Worm (Caenorhabditis elegans) whole organism, L4 larva: ENCODE data around the gene Y48A5A.3.

Experiments used
- D1046.2 ChIP-seq: fragments of 200-800 bp; sonication (Bioruptor generic); IDR thresholded peaks from 2 replicates; pipeline ENCODE4 v1.3.6; 2022; ENCODE audit warnings: missing genetic modification characterization, missing compliant biosample characterization
- F10B5.3 ChIP-seq: sonication (generic microtip); optimal IDR thresholded peaks from 2 replicates; lab custom pipeline; 2016; ENCODE audit warnings: mild to moderate bottlenecking, missing genetic modification characterization, missing compliant biosample characterization
- F26F4.8 ChIP-seq: fragments of 200-800 bp; sonication (Bioruptor generic); conservative IDR thresholded peaks from 2 replicates; pipeline ENCODE4 v1.3.6; 2022; ENCODE audit warnings: missing genetic modification characterization, missing compliant biosample characterization
- F49E8.2 ChIP-seq: sonication (generic microtip); optimal IDR thresholded peaks from 2 replicates; lab custom pipeline; 2016; ENCODE audit warnings: missing compliant biosample characterization, mild to moderate bottlenecking, missing genetic modification characterization, borderline replicate concordance
- R02D3.7 ChIP-seq: fragments of 150-350 bp; sonication (generic microtip); optimal IDR thresholded peaks from 3 replicates; lab custom pipeline; 2014; ENCODE audit warnings: missing biosample characterization, missing genetic modification characterization
- T20F7.1 ChIP-seq: fragments of 200-800 bp; sonication (Bioruptor generic); optimal IDR thresholded peaks from 2 replicates; lab custom pipeline; 2018; ENCODE audit warnings: mild to moderate bottlenecking, missing genetic modification characterization, missing compliant biosample characterization
- Y105C5A.15 ChIP-seq: fragments of 200-800 bp; sonication (Bioruptor generic); IDR thresholded peaks from 2 replicates; pipeline ENCODE4 v1.3.6; 2022; ENCODE audit warnings: missing genetic modification characterization, missing compliant biosample characterization
- Y48G9A.11 ChIP-seq: fragments of 200-800 bp; sonication (Bioruptor generic); IDR thresholded peaks from 2 replicates; pipeline ENCODE4 v1.3.6; 2022; ENCODE audit warnings: missing genetic modification reagents, missing genetic modification characterization, missing compliant biosample characterization
- Y5F2A.4 ChIP-seq: fragments of 200-800 bp; sonication (Bioruptor generic); optimal IDR thresholded peaks from 2 replicates; lab custom pipeline; 2018; ENCODE audit warnings: mild to moderate bottlenecking, missing genetic modification characterization, missing compliant biosample characterization
- ZK337.2 ChIP-seq: fragments of 200-800 bp; sonication (Bioruptor generic); IDR thresholded peaks from 2 replicates; pipeline ENCODE4 v1.3.6; 2022; ENCODE audit warnings: missing genetic modification reagents, missing genetic modification characterization, missing compliant biosample characterization
- aha-1 ChIP-seq: fragments of 150-350 bp; peaks from one replicate; lab custom pipeline; 2014; ENCODE audit warnings: missing biosample characterization, missing genetic modification characterization
- aly-2 ChIP-seq: sonication (generic microtip); optimal IDR thresholded peaks from 2 replicates; lab custom pipeline; 2018; ENCODE audit warnings: missing biosample characterization, missing genetic modification characterization
- ama-1 ChIP-seq: fragments of 150-350 bp; optimal IDR thresholded peaks from 2 replicates; lab custom pipeline; 2014; ENCODE audit warnings: inconsistent platforms, mixed read lengths
- arid-1 ChIP-seq: fragments of 200-800 bp; sonication (Bioruptor generic); conservative IDR thresholded peaks from 2 replicates; pipeline ENCODE4 v1.3.6; 2022; ENCODE audit warnings: missing genetic modification reagents, missing genetic modification characterization, missing compliant biosample characterization
- ces-1 ChIP-seq: fragments of 150-350 bp; sonication (generic microtip); optimal IDR thresholded peaks from 4 replicates; lab custom pipeline; 2014; ENCODE audit warnings: missing biosample characterization, missing genetic modification reagents, missing genetic modification characterization
- daf-12 ChIP-seq: fragments of 150-350 bp; optimal IDR thresholded peaks from 2 replicates; lab custom pipeline; 2014; ENCODE audit warnings: missing biosample characterization, missing genetic modification reagents, missing genetic modification characterization
- daf-16 ChIP-seq, 3 experiments: sonication (generic microtip); optimal IDR thresholded peaks; 2 replicates each; lab custom pipeline; 2016 to 2017; ENCODE audit warnings: missing genetic modification characterization in 3 of 3, missing genetic modification reagents in 3 of 3, mild to moderate bottlenecking in 2 of 3, missing compliant biosample characterization in 2 of 3, missing biosample characterization in 1 of 3, moderate library complexity in 1 of 3
- daf-8 ChIP-seq: fragments of 200-800 bp; sonication (Bioruptor generic); IDR thresholded peaks from 2 replicates; pipeline ENCODE4 v1.3.6; 2022; ENCODE audit warnings: missing genetic modification characterization, missing compliant biosample characterization
- dmd-6 ChIP-seq: fragments of 200-800 bp; sonication (Bioruptor generic); IDR thresholded peaks from 2 replicates; pipeline ENCODE4 v1.3.6; 2022; ENCODE audit warnings: missing genetic modification reagents, missing genetic modification characterization, missing compliant biosample characterization
- dpl-1 ChIP-seq: fragments of 150-350 bp; optimal IDR thresholded peaks from 2 replicates; lab custom pipeline; 2014; ENCODE audit warnings: missing biosample characterization, missing genetic modification reagents, missing genetic modification characterization
- dve-1 ChIP-seq: sonication (generic microtip); optimal IDR thresholded peaks from 2 replicates; lab custom pipeline; 2017; ENCODE audit warnings: antibody characterized with exemption, mild to moderate bottlenecking, missing genetic modification characterization, missing compliant biosample characterization; ENCODE audit not compliant: insufficient read depth
- egl-43 ChIP-seq: fragments of 200-800 bp; sonication (Bioruptor generic); IDR thresholded peaks from 2 replicates; pipeline ENCODE4 v1.3.6; 2022; ENCODE audit warnings: missing genetic modification reagents, missing genetic modification characterization, missing compliant biosample characterization
- gei-8 ChIP-seq: fragments of 200-800 bp; sonication (Bioruptor generic); optimal IDR thresholded peaks from 2 replicates; lab custom pipeline; 2018; ENCODE audit warnings: mild to moderate bottlenecking, missing genetic modification characterization, missing compliant biosample characterization
- hlh-30 ChIP-seq: sonication (generic microtip); optimal IDR thresholded peaks from 2 replicates; lab custom pipeline; 2017; ENCODE audit warnings: antibody characterized with exemption, mild to moderate bottlenecking, missing genetic modification characterization, missing compliant biosample characterization; ENCODE audit not compliant: insufficient read depth
- hmg-1.1 ChIP-seq: fragments of 200-800 bp; sonication (Bioruptor generic); IDR thresholded peaks from 2 replicates; pipeline ENCODE4 v1.3.6; 2022; ENCODE audit warnings: missing genetic modification reagents, missing genetic modification characterization, missing compliant biosample characterization
- lir-3 ChIP-seq: sonication (generic microtip); optimal IDR thresholded peaks from 2 replicates; lab custom pipeline; 2016; ENCODE audit warnings: mild to moderate bottlenecking, missing genetic modification characterization, missing compliant biosample characterization
- lsy-2 ChIP-seq, 2 experiments: fragments of 150-350 bp in 1 of 2; sonication (generic microtip) in 1 of 2; optimal IDR thresholded peaks; 2 replicates each; lab custom pipeline; 2014 to 2017; ENCODE audit warnings: missing biosample characterization in 2 of 2, missing genetic modification characterization in 2 of 2
- madf-5 ChIP-seq, 2 experiments: fragments of 200-800 bp; sonication (Bioruptor generic); IDR thresholded peaks; 2 replicates each; pipeline ENCODE4 v1.3.6; 2022; ENCODE audit warnings: missing compliant biosample characterization in 2 of 2, missing genetic modification characterization in 2 of 2
- madf-9 ChIP-seq: fragments of 200-800 bp; sonication (Bioruptor generic); conservative IDR thresholded peaks from 2 replicates; pipeline ENCODE4 v1.3.6; 2022; ENCODE audit warnings: missing genetic modification reagents, missing genetic modification characterization, missing compliant biosample characterization
- mep-1 ChIP-seq: fragments of 150-350 bp; sonication (generic microtip); optimal IDR thresholded peaks from 3 replicates; lab custom pipeline; 2014; ENCODE audit warnings: missing biosample characterization, missing genetic modification characterization
- mes-2 ChIP-seq: sonication (generic microtip); optimal IDR thresholded peaks from 2 replicates; lab custom pipeline; 2016; ENCODE audit warnings: missing genotype, mild to moderate bottlenecking, missing genetic modification characterization, missing compliant biosample characterization; ENCODE audit not compliant: poor library complexity, severe bottlenecking
- nhr-10 ChIP-seq: fragments of 150-350 bp; optimal IDR thresholded peaks from 2 replicates; lab custom pipeline; 2014; ENCODE audit warnings: missing biosample characterization, missing genetic modification characterization
- nhr-42 ChIP-seq: fragments of 200-800 bp; sonication (Bioruptor generic); IDR thresholded peaks from 2 replicates; pipeline ENCODE4 v1.3.6; 2022; ENCODE audit warnings: missing genetic modification characterization, missing compliant biosample characterization
- nhr-48 ChIP-seq: sonication (generic microtip); optimal IDR thresholded peaks from 2 replicates; lab custom pipeline; 2016; ENCODE audit warnings: mild to moderate bottlenecking, missing genetic modification characterization, missing compliant biosample characterization
- nhr-76 ChIP-seq: fragments of 150-350 bp; optimal IDR thresholded peaks from 2 replicates; lab custom pipeline; 2014; ENCODE audit warnings: missing biosample characterization, missing genetic modification characterization
- pha-4 ChIP-seq, 2 experiments: fragments of 150-350 bp in 1 of 2; fragments of 200-800 bp in 1 of 2; sonication (Bioruptor generic) in 1 of 2; IDR thresholded peaks in 1 of 2; optimal IDR thresholded peaks in 1 of 2; 2 replicates each; pipeline versions ENCODE4 v1.3.6 to Lab custom; 2014 to 2022; ENCODE audit warnings: missing genetic modification characterization in 2 of 2, missing genetic modification reagents in 2 of 2, missing biosample characterization in 1 of 2, missing compliant biosample characterization in 1 of 2
- php-3 ChIP-seq: fragments of 200-800 bp; sonication (Bioruptor generic); IDR thresholded peaks from 2 replicates; pipeline ENCODE4 v1.3.6; 2022; ENCODE audit warnings: missing genetic modification reagents, missing genetic modification characterization, missing compliant biosample characterization
- pqm-1 ChIP-seq: sonication (generic microtip); optimal IDR thresholded peaks from 2 replicates; lab custom pipeline; 2017; ENCODE audit warnings: missing biosample characterization, missing genetic modification characterization
- rbr-2 ChIP-seq: sonication (generic microtip); optimal IDR thresholded peaks from 2 replicates; lab custom pipeline; 2016; ENCODE audit warnings: missing genotype, missing genetic modification characterization, missing compliant biosample characterization
- snpc-1.2 ChIP-seq: fragments of 200-800 bp; sonication (Bioruptor generic); IDR thresholded peaks from 2 replicates; pipeline ENCODE4 v1.3.6; 2022; ENCODE audit warnings: missing genetic modification reagents, missing genetic modification characterization, missing compliant biosample characterization
- tra-1 ChIP-seq: fragments of 200-800 bp; sonication (Bioruptor generic); IDR thresholded peaks from 2 replicates; pipeline ENCODE4 v1.3.6; 2022; ENCODE audit warnings: missing genetic modification reagents, missing genetic modification characterization, missing compliant biosample characterization
- unc-130 ChIP-seq: sonication (generic microtip); optimal IDR thresholded peaks from 2 replicates; lab custom pipeline; 2016; ENCODE audit warnings: missing genetic modification reagents, missing genetic modification characterization, missing compliant biosample characterization
- vab-7 ChIP-seq: fragments of 200-800 bp; sonication (Bioruptor generic); IDR thresholded peaks from 2 replicates; pipeline ENCODE4 v1.3.6; 2022; ENCODE audit warnings: missing genetic modification reagents, missing genetic modification characterization, missing compliant biosample characterization
- zag-1 ChIP-seq: fragments of 150-350 bp; optimal IDR thresholded peaks from 2 replicates; lab custom pipeline; 2014; ENCODE audit warnings: missing biosample characterization, missing genetic modification characterization
- zip-11 ChIP-seq: fragments of 200-800 bp; sonication (Bioruptor generic); IDR thresholded peaks from 2 replicates; pipeline ENCODE4 v1.3.6; 2022; ENCODE audit warnings: missing genetic modification characterization, missing compliant biosample characterization

Y48A5A.3 gene

ce11 chrIV:1950617-1951016 lies 18.9 kb upstream of the Y48A5A.3 start:
- TF ChIP-seq php-3 (0 out of 2 replicates have a peak, but pooled peaks have one; percentile 31), F26F4.8 (GFP tag; lab: Robert Waterston, UW) (peak; percentile 53; the same call in 1 of the 2 replicates), vab-7 (0 out of 2 replicates have a peak, but pooled peaks have one; percentile 24), tra-1 (GFP tag; lab: Robert Waterston, UW) (0 out of 2 replicates have a peak, but pooled peaks have one; percentile 21), D1046.2 (GFP tag; lab: Robert Waterston, UW) (peak; percentile 73; the same call in 1 of the 2 replicates), Y48G9A.11 (GFP tag; lab: Robert Waterston, UW) (0 out of 2 replicates have a peak, but pooled peaks have one; percentile 27), madf-9 (GFP tag; lab: Robert Waterston, UW) (peak; percentile 15; the same call in 1 of the 2 replicates), nhr-42 (GFP tag; lab: Robert Waterston, UW) (peak; percentile 20; the same call in 1 of the 2 replicates), madf-5 (GFP tag; IDR thresholded peaks at IDR 0.05; lab: Robert Waterston, UW) (0 out of 4 replicates have a peak, but pooled peaks of 1 of the 2 experiments have one; percentile 2)

ce11 chrIV:1952312-1952711 lies 17.2 kb upstream of the Y48A5A.3 start:
- TF ChIP-seq madf-5 (GFP tag; IDR thresholded peaks at IDR 0.05; lab: Robert Waterston, UW) = no peak
- no peak for TF ChIP-seq egl-43 (GFP tag; lab: Robert Waterston, UW)
- TF ChIP-seq hmg-1.1 = no peak
- TF ChIP-seq zip-11 (GFP tag; lab: Robert Waterston, UW) = no peak
- TF ChIP-seq ZK337.2 (GFP tag; lab: Robert Waterston, UW) = no peak
- TF ChIP-seq ama-1 (lab: Kevin White, UChicago) = no peak
- TF ChIP-seq F10B5.3 (tag; lab: Kevin White, UChicago) = no peak
- no peak for TF ChIP-seq arid-1 (GFP tag; lab: Robert Waterston, UW)

- TF ChIP-seq Y5F2A.4 (GFP tag; lab: Kevin White, UChicago) (no peak), daf-8 (GFP tag; lab: Robert Waterston, UW) (no peak), gei-8 (GFP tag; lab: Kevin White, UChicago) (no peak), dpl-1 (peak; percentile 82), T20F7.1 (GFP tag; lab: Kevin White, UChicago) (peak; percentile 100), Y48G9A.11 (GFP tag; lab: Robert Waterston, UW) (peak; percentile 82), ces-1 (GFP tag; lab: Kevin White, UChicago) (no peak), dve-1 (tag; lab: Kevin White, UChicago) (peak; percentile 22), lsy-2 (tag; optimal IDR thresholded peaks at IDR 0.05; lab: Kevin White, UChicago) (peak in 1 of 2 experiments; percentile 58), nhr-10 (tag; lab: Kevin White, UChicago) (no peak), aha-1 (peak; percentile 53), daf-16 (GFP tag; optimal IDR thresholded peaks at IDR 0.05; lab: Kevin White, UChicago) (no peak), daf-16 (tag; optimal IDR thresholded peaks at IDR 0.05; lab: Kevin White, UChicago) (peak; percentile 27), arid-1 (GFP tag; lab: Robert Waterston, UW) (no peak), aly-2 (no peak), mes-2 (tag; lab: Kevin White, UChicago) (peak; percentile 37), snpc-1.2 (GFP tag; lab: Robert Waterston, UW) (no peak), F49E8.2 (tag; lab: Kevin White, UChicago) (no peak), nhr-76 (tag; lab: Kevin White, UChicago) (no peak), hlh-30 (tag; lab: Kevin White, UChicago) (no peak), vab-7 (no peak), pha-4 (GFP tag; IDR thresholded peaks at IDR 0.05; lab: Robert Waterston, UW) (no peak), pha-4 (tag; optimal IDR thresholded peaks at IDR 0.05; lab: Kevin White, UChicago) (no peak), nhr-42 (GFP tag; lab: Robert Waterston, UW) (no peak), R02D3.7 (tag; lab: Kevin White, UChicago) (no peak), zag-1 (no peak), unc-130 (GFP tag; lab: Kevin White, UChicago) (no peak), nhr-48 (tag; lab: Kevin White, UChicago) (no peak), pqm-1 (tag; lab: Kevin White, UChicago) (no peak), lir-3 (tag; lab: Kevin White, UChicago) (no peak), rbr-2 (peak; percentile 38), dmd-6 (GFP tag; lab: Robert Waterston, UW) (no peak), mep-1 (tag; lab: Kevin White, UChicago) (peak; percentile 20), Y105C5A.15 (no peak), daf-12 (no peak)
Measured at ce11 chrIV:1953132-1953629, 16.4 kb upstream of the Y48A5A.3 start, which contains the start of gene F52C12.2. Gene F52C12.2 (plus strand): TSS chrIV:1953579.
